Fruit fly (Drosophila melanogaster) whole organism, prepupa: ENCODE measurements around the gene Rtnl2.

Experiments
- Blimp-1 ChIP-seq: fragments of 200-800 bp; sonication (Bioruptor generic); optimal IDR thresholded peaks from 3 replicates; lab custom pipeline; 2017; ENCODE audit warnings: missing biosample characterization, missing genetic modification characterization, mild to moderate bottlenecking, moderate library complexity, missing genetic modification reagents
- CG10631 ChIP-seq: fragments of 200-800 bp; sonication (Bioruptor generic); optimal IDR thresholded peaks from 2 replicates; lab custom pipeline; 2016; ENCODE audit warnings: missing biosample characterization, missing genetic modification characterization
- CG10669 ChIP-seq: fragments of 200-800 bp; sonication (Bioruptor generic); optimal IDR thresholded peaks from 3 replicates; lab custom pipeline; 2018; ENCODE audit warnings: missing biosample characterization, mild to moderate bottlenecking, missing genetic modification characterization, moderate library complexity
- CG11762 ChIP-seq: fragments of 200-800 bp; sonication (Bioruptor generic); optimal IDR thresholded peaks from 3 replicates; lab custom pipeline; 2016; ENCODE audit warnings: missing biosample characterization, missing genetic modification characterization; ENCODE audit not compliant: insufficient read depth
- CG15336 ChIP-seq: fragments of 200-800 bp; sonication (Bioruptor generic); IDR thresholded peaks from 2 replicates; pipeline ENCODE4 v1.3.6; 2022; ENCODE audit warnings: missing biosample characterization, missing genetic modification characterization
- CG1621 ChIP-seq: fragments of 200-800 bp; sonication (Bioruptor generic); optimal IDR thresholded peaks from 3 replicates; lab custom pipeline; 2018; ENCODE audit warnings: missing biosample characterization, mild to moderate bottlenecking, missing genetic modification characterization
- CG16779 ChIP-seq: fragments of 200-800 bp; sonication (Bioruptor generic); optimal IDR thresholded peaks from 3 replicates; lab custom pipeline; 2017; ENCODE audit warnings: missing biosample characterization, mild to moderate bottlenecking, missing genetic modification characterization
- CG3032 ChIP-seq: fragments of 200-800 bp; optimal IDR thresholded peaks from 2 replicates; lab custom pipeline; 2019; ENCODE audit warnings: missing biosample characterization, mild to moderate bottlenecking, missing genetic modification characterization, moderate library complexity
- CG31627 ChIP-seq: fragments of 200-800 bp; sonication (Bioruptor generic); optimal IDR thresholded peaks from 3 replicates; lab custom pipeline; 2016; ENCODE audit warnings: missing biosample characterization, missing genetic modification characterization
- CG34406 ChIP-seq: fragments of 200-800 bp; sonication (Bioruptor generic); optimal IDR thresholded peaks from 3 replicates; lab custom pipeline; 2016; ENCODE audit warnings: missing biosample characterization, missing genetic modification characterization
- CG3919 ChIP-seq: fragments of 200-800 bp; sonication (Bioruptor generic); optimal IDR thresholded peaks from 3 replicates; lab custom pipeline; 2016; ENCODE audit warnings: missing biosample characterization, missing genetic modification characterization
- CG4318 ChIP-seq: fragments of 200-800 bp; sonication (Bioruptor generic); optimal IDR thresholded peaks from 3 replicates; lab custom pipeline; 2017; ENCODE audit warnings: missing biosample characterization, mild to moderate bottlenecking, missing genetic modification characterization
- CG6163 ChIP-seq: fragments of 200-800 bp; sonication (Bioruptor generic); IDR thresholded peaks from 3 replicates; pipeline ENCODE4 v1.3.6; 2022; ENCODE audit warnings: missing biosample characterization, missing genetic modification characterization
- CG7368 ChIP-seq: fragments of 200-800 bp; sonication (Bioruptor generic); optimal IDR thresholded peaks from 3 replicates; lab custom pipeline; 2016; ENCODE audit warnings: missing biosample characterization, missing genetic modification characterization
- CG8319 ChIP-seq: fragments of 200-800 bp; sonication (Bioruptor generic); optimal IDR thresholded peaks from 3 replicates; lab custom pipeline; 2016; ENCODE audit warnings: missing biosample characterization, missing genetic modification characterization
- Eip78C ChIP-seq: fragments of 200-800 bp; sonication (Bioruptor generic); peaks from one replicate; lab custom pipeline; 2016; ENCODE audit warnings: missing biosample characterization, missing genetic modification characterization
- Hr39 ChIP-seq: fragments of 200-800 bp; sonication (Bioruptor generic); optimal IDR thresholded peaks from 2 replicates; lab custom pipeline; 2016; ENCODE audit warnings: missing biosample characterization, missing genetic modification characterization
- Hr4 ChIP-seq: fragments of 200-800 bp; sonication (Bioruptor generic); optimal IDR thresholded peaks from 3 replicates; lab custom pipeline; 2016; ENCODE audit warnings: missing biosample characterization, missing genetic modification characterization
- Lpt ChIP-seq: fragments of 200-800 bp; sonication (Bioruptor generic); optimal IDR thresholded peaks from 3 replicates; lab custom pipeline; 2016; ENCODE audit warnings: missing biosample characterization, missing genetic modification characterization
- Smox ChIP-seq: fragments of 200-800 bp; sonication (Bioruptor generic); optimal IDR thresholded peaks from 3 replicates; lab custom pipeline; 2016; ENCODE audit warnings: missing biosample characterization, missing genetic modification characterization
- Sox14 ChIP-seq: fragments of 200-800 bp; sonication (Bioruptor generic); optimal IDR thresholded peaks from 3 replicates; lab custom pipeline; 2016; ENCODE audit warnings: missing biosample characterization, missing genetic modification characterization
- achi ChIP-seq: fragments of 200-800 bp; sonication (Bioruptor generic); optimal IDR thresholded peaks from 3 replicates; lab custom pipeline; 2016; ENCODE audit warnings: missing biosample characterization, missing genetic modification characterization
- cyc ChIP-seq: fragments of 200-800 bp; sonication (Bioruptor generic); optimal IDR thresholded peaks from 3 replicates; lab custom pipeline; 2016; ENCODE audit warnings: missing biosample characterization, missing genetic modification characterization
- dac ChIP-seq: fragments of 200-800 bp; sonication (Bioruptor generic); optimal IDR thresholded peaks from 2 replicates; lab custom pipeline; 2017; ENCODE audit warnings: missing biosample characterization, mild to moderate bottlenecking, missing genetic modification characterization
- eg ChIP-seq: fragments of 200-800 bp; sonication (Bioruptor generic); IDR thresholded peaks from 3 replicates; pipeline ENCODE4 v1.3.6; 2022; ENCODE audit warnings: missing biosample characterization, missing genetic modification characterization
- fd85E ChIP-seq: fragments of 200-800 bp; sonication (Bioruptor generic); optimal IDR thresholded peaks from 3 replicates; lab custom pipeline; 2016; ENCODE audit warnings: missing biosample characterization, missing genetic modification characterization
- fkh ChIP-seq: fragments of 200-800 bp; sonication (Bioruptor generic); optimal IDR thresholded peaks from 3 replicates; lab custom pipeline; 2017; ENCODE audit warnings: missing biosample characterization, mild to moderate bottlenecking, missing genetic modification characterization, moderate library complexity
- net ChIP-seq: fragments of 200-800 bp; sonication (Bioruptor generic); optimal IDR thresholded peaks from 3 replicates; lab custom pipeline; 2016; ENCODE audit warnings: missing biosample characterization, missing genetic modification characterization
- salr ChIP-seq, 2 experiments: fragments of 200-800 bp; sonication (Bioruptor generic); optimal IDR thresholded peaks; 3 replicates each; lab custom pipeline; 2016 to 2018; ENCODE audit warnings: missing biosample characterization in 2 of 2, missing genetic modification characterization in 2 of 2, mild to moderate bottlenecking in 1 of 2
- svp ChIP-seq: fragments of 200-800 bp; sonication (Bioruptor generic); peaks from one replicate; lab custom pipeline; 2016; ENCODE audit warnings: missing biosample characterization, missing genetic modification characterization
- vri ChIP-seq: fragments of 200-800 bp; sonication (Bioruptor generic); optimal IDR thresholded peaks from 3 replicates; lab custom pipeline; 2016; ENCODE audit warnings: missing biosample characterization, mild to moderate bottlenecking, missing genetic modification characterization

Gene Rtnl2

dm6 chr3R:7504989-7505761 is 24.9 kb downstream of the Rtnl2 start, which contains the start of gene alpha-Est9:
TSS of gene alpha-Est9 (minus strand) at chr3R:7505098.
- TF ChIP-seq eg (GFP tag; lab: Robert Waterston, UW) (no peak), fkh (peak; percentile 28), vri (GFP tag; lab: Kevin White, UChicago) (peak; percentile 72), CG10669 (no peak), svp (GFP tag; lab: Kevin White, UChicago) (peak; percentile 84)

- TF ChIP-seq salr (GFP tag; optimal IDR thresholded peaks at IDR 0.05; lab: Kevin White, UChicago): no peak
- no peak for TF ChIP-seq CG10669
- TF ChIP-seq eg (GFP tag; lab: Robert Waterston, UW): no peak
- no peak for TF ChIP-seq CG1621 (tag; lab: Kevin White, UChicago)
- no peak for TF ChIP-seq Hr4 (GFP tag; lab: Kevin White, UChicago)
- TF ChIP-seq fkh: peak; percentile 20
These were observed 26.8 kb downstream of the Rtnl2 start for dm6 chr3R:7503216-7503615.

- TF ChIP-seq vri (GFP tag; lab: Kevin White, UChicago) (no peak), svp (GFP tag; lab: Kevin White, UChicago) (peak; percentile 11)
These were observed 27.8 kb downstream of the Rtnl2 start, which contains the start of gene Mics1 for dm6 chr3R:7502276-7502675. TSS of gene Mics1 (minus strand) at chr3R:7502376.

- TF ChIP-seq Hr39 (GFP tag; lab: Kevin White, UChicago) (peak; percentile 10), CG3032 (tag; lab: Kevin White, UChicago) (no peak)
These were observed 29.5 kb downstream of the Rtnl2 start for dm6 chr3R:7500513-7500912.

- TF ChIP-seq svp (GFP tag; lab: Kevin White, UChicago) (peak; percentile 77), CG34406 (GFP tag; lab: Kevin White, UChicago) (no peak), CG16779 (no peak), cyc (GFP tag; lab: Kevin White, UChicago) (no peak), vri (GFP tag; lab: Kevin White, UChicago) (peak; percentile 51), net (GFP tag; lab: Kevin White, UChicago) (no peak), fd85E (no peak), Blimp-1 (no peak), eg (GFP tag; lab: Robert Waterston, UW) (no peak), Smox (GFP tag; lab: Kevin White, UChicago) (no peak), Lpt (GFP tag; lab: Kevin White, UChicago) (no peak), CG3919 (GFP tag; lab: Kevin White, UChicago) (no peak), CG11762 (GFP tag; lab: Kevin White, UChicago) (no peak)
- TF ChIP-seq, all 60 proteins: peak for 2
These were observed 30.6 kb downstream of the Rtnl2 start for dm6 chr3R:7499488-7499887.

dm6 chr3R:7497488-7497887 is 32.6 kb downstream of the Rtnl2 start:
- TF ChIP-seq Eip78C (peak; percentile 18), vri (GFP tag; lab: Kevin White, UChicago) (peak; percentile 74), fkh (peak; percentile 46), CG7368 (GFP tag; lab: Kevin White, UChicago) (no peak)
- TF ChIP-seq, all 60 proteins: peak for 3

- TF ChIP-seq Lpt (GFP tag; lab: Kevin White, UChicago) (no peak), Blimp-1 (no peak), CG34406 (GFP tag; lab: Kevin White, UChicago) (no peak), CG6163 (no peak), CG15336 (no peak), CG31627 (no peak), CG8319 (GFP tag; lab: Kevin White, UChicago) (no peak), Sox14 (no peak), CG4318 (no peak), eg (GFP tag; lab: Robert Waterston, UW) (no peak), vri (GFP tag; lab: Kevin White, UChicago) (no peak), dac (GFP tag; lab: Kevin White, UChicago) (no peak), achi (GFP tag; lab: Kevin White, UChicago) (no peak), CG10631 (no peak), salr (GFP tag; optimal IDR thresholded peaks at IDR 0.05; lab: Kevin White, UChicago) (no peak)
These were observed 36.3 kb downstream of the Rtnl2 start, which contains the start of gene alpha-Est10 for dm6 chr3R:7493745-7494144. TSS of gene alpha-Est10 (minus strand) at chr3R:7493845.
